Worm (Caenorhabditis elegans): ENCODE measurements around the gene gpd-1.

DNA sequence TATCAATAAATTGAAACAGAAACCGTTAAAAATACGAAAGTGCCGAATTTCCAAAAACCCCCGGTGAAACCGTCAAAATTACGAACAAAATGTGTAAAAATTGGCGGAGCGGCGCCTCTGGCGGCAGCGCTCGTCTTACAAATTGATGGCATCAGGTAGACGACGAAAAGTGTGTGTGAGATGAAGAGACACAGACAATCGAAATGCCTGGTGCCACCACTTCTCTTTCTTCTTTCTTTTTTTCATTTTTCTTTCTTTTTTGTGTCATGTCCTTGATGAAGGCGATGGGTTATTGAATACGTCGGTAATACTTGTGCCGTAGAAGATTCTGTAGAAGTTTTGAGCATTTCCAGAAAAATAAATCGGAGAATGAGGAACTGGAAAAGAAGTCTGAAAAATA, 16.0 kb upstream of the gpd-1 start:
- no peak for TF ChIP-seq ref-1 (GFP tag; conservative IDR thresholded peaks at IDR 0.05)
- no peak for TF ChIP-seq tab-1 (GFP tag; IDR thresholded peaks at IDR 0.05)
- no peak for TF ChIP-seq flt-1 (GFP tag; IDR thresholded peaks at IDR 0.05)
